Worm (Caenorhabditis elegans): ENCODE measurements around the gene B0034.4.

ce11 chrII:5944268-5944667 is 25.1 kb downstream of the B0034.4 start, which contains the start of gene B0034.2:
- TF ChIP-seq flt-1 (GFP tag; IDR thresholded peaks at IDR 0.05) (no peak), tab-1 (GFP tag; IDR thresholded peaks at IDR 0.05) (no peak), ref-1 (GFP tag; conservative IDR thresholded peaks at IDR 0.05) (no peak), ztf-23 (GFP tag; IDR thresholded peaks at IDR 0.05) (no peak), cog-1 (tag; optimal IDR thresholded peaks at IDR 0.05) (no peak), med-1 (GFP tag; optimal IDR thresholded peaks at IDR 0.05; ENCODE audit: insufficient read depth) (no peak), klf-2 (GFP tag; conservative IDR thresholded peaks at IDR 0.05) (no peak), ztf-29 (GFP tag; IDR thresholded peaks at IDR 0.05) (no peak)

All from whole organism, midembryonic.